Fruit fly (Drosophila melanogaster): ENCODE measurements around the gene Hsp23.

Gene Hsp23

dm6 chr3L:9370907-9371365 lies 10.7 kb upstream of the Hsp23 start, which contains the start of gene Fdx1 (continued):
- TF ChIP-seq CG14965 (GFP tag; optimal IDR thresholded peaks at IDR 0.05; ENCODE audit: borderline replicate concordance): no peak
- TF ChIP-seq D (optimal IDR thresholded peaks at IDR 0.05): no peak
- TF ChIP-seq D (GFP tag; optimal IDR thresholded peaks at IDR 0.05): no peak
- TF ChIP-seq aop (GFP tag; IDR thresholded peaks at IDR 0.05): no peak
- TF ChIP-seq CG12236 (GFP tag; optimal IDR thresholded peaks at IDR 0.05): no peak
- TF ChIP-seq CG9437 (GFP tag; optimal IDR thresholded peaks at IDR 0.05): peak; percentile 10
- no peak for TF ChIP-seq CG9876 (GFP tag; optimal IDR thresholded peaks at IDR 0.05)
- TF ChIP-seq Rfx (GFP tag; IDR thresholded peaks at IDR 0.05): peak; percentile 67
- TF ChIP-seq slp2 (GFP tag; optimal IDR thresholded peaks at IDR 0.05): no peak
- no peak for TF ChIP-seq tio (GFP tag; optimal IDR thresholded peaks at IDR 0.05)
- TF ChIP-seq gro (GFP tag; optimal IDR thresholded peaks at IDR 0.05): no peak
- TF ChIP-seq luna (GFP tag; optimal IDR thresholded peaks at IDR 0.05): no peak
- TF ChIP-seq ERR (GFP tag; optimal IDR thresholded peaks at IDR 0.05): no peak
- no peak for TF ChIP-seq CG4404 (GFP tag; IDR thresholded peaks at IDR 0.05)
- no peak for TF ChIP-seq CG4707 (GFP tag; optimal IDR thresholded peaks at IDR 0.05)
- TF ChIP-seq Ets65A (GFP tag): no peak
- 0 out of 2 replicates have a peak, but pooled peaks have one; percentile 48 for TF ChIP-seq sob (GFP tag; IDR thresholded peaks at IDR 0.05)
- no peak for TF ChIP-seq HmgD (GFP tag; optimal IDR thresholded peaks at IDR 0.05)
- TF ChIP-seq CG1832 (GFP tag; optimal IDR thresholded peaks at IDR 0.05): no peak
- no peak for TF ChIP-seq CG8281 (tag; optimal IDR thresholded peaks at IDR 0.05)
- no peak for TF ChIP-seq CG11560 (tag; IDR thresholded peaks at IDR 0.05)
- no peak for TF ChIP-seq Neu2 (GFP tag; optimal IDR thresholded peaks at IDR 0.05; ENCODE audit: borderline replicate concordance)
- no peak for TF ChIP-seq oc (tag; optimal IDR thresholded peaks at IDR 0.05)
- peak; percentile 67 for TF ChIP-seq gem (tag; optimal IDR thresholded peaks at IDR 0.05)
- no peak for TF ChIP-seq eve (GFP tag; optimal IDR thresholded peaks at IDR 0.05)
- no peak for TF ChIP-seq sim (GFP tag; IDR thresholded peaks at IDR 0.05)

- TF ChIP-seq CG2875 (GFP tag; optimal IDR thresholded peaks at IDR 0.05) (peak; percentile 2), croc (GFP tag; conservative IDR thresholded peaks at IDR 0.05) (no peak), scrt (GFP tag; optimal IDR thresholded peaks at IDR 0.05) (peak; percentile 27), fd102C (GFP tag; optimal IDR thresholded peaks at IDR 0.05) (no peak), kni (GFP tag; optimal IDR thresholded peaks at IDR 0.05) (peak; percentile 86), CG2678 (tag; optimal IDR thresholded peaks at IDR 0.05) (peak; percentile 12), CG10267 (tag; optimal IDR thresholded peaks at IDR 0.05) (no peak), CG9727 (GFP tag; optimal IDR thresholded peaks at IDR 0.05) (no peak), chif (GFP tag; optimal IDR thresholded peaks at IDR 0.05) (no peak), vvl (GFP tag; IDR thresholded peaks at IDR 0.05) (0 out of 2 replicates have a peak, but pooled peaks have one; percentile 12), HLHmδ (GFP tag; optimal IDR thresholded peaks at IDR 0.05) (no peak), nerfin-1 (tag; optimal IDR thresholded peaks at IDR 0.05) (peak; percentile 19), Optix (GFP tag; IDR thresholded peaks at IDR 0.05) (no peak), Rfx (GFP tag; IDR thresholded peaks at IDR 0.05) (0 out of 2 replicates have a peak, but pooled peaks have one; percentile 14), twi (tag; optimal IDR thresholded peaks at IDR 0.05) (no peak), Med (GFP tag) (peak; percentile 74), hb (GFP tag; IDR thresholded peaks at IDR 0.05; ENCODE audit: partially characterized antibody) (no peak), Hmr (GFP tag; optimal IDR thresholded peaks at IDR 0.05) (no peak), ATbp (GFP tag; optimal IDR thresholded peaks at IDR 0.05) (peak; percentile 9), Adf1 (GFP tag; IDR thresholded peaks at IDR 0.05) (no peak), CG2199 (GFP tag; IDR thresholded peaks at IDR 0.05) (no peak), Nf-YC (tag; optimal IDR thresholded peaks at IDR 0.05) (peak; percentile 31), CG12236 (GFP tag; optimal IDR thresholded peaks at IDR 0.05) (no peak), Mad (GFP tag; optimal IDR thresholded peaks at IDR 0.05) (no peak), CG8924 (tag; optimal IDR thresholded peaks at IDR 0.05) (no peak), tgo (GFP tag; IDR thresholded peaks at IDR 0.05) (no peak)
These were observed 9.3 kb upstream of the Hsp23 start, which contains the start of the genes Hsp67Bc, CG4456 and Hsp22 for dm6 chr3L:9372278-9372975. Gene Hsp67Bc, minus strand, starts transcription at chr3L:9372497. Gene CG4456, plus strand, starts transcription at chr3L:9372722. Gene Hsp22, plus strand, starts transcription at chr3L:9372931.

All from whole organism, embryonic.